Worm (Caenorhabditis elegans): ENCODE measurements around the gene D2085.7.

The D2085.7 gene

DNA sequence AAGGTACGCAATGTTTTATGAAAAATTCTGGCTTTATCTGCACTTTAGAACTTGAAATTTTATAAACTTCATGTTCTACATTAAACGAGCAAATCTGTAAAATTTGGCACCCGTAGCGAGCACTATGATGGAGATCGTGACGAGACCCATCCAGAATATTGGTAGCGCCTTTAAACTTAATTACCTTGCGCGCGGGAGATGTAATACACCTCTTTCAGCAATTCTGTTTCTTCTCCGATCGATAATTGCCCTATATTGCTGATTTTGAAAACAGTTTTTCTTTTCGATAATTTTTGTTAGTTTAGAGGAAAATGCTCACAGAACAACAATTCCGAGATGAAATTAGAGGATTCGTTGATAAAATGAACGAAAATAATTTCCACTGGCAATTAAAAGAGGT, 17.7 kb downstream of the D2085.7 start, which contains the start of gene atg-10:
atg-10 (plus strand) TSS at position 301 of the 400 bp plus-strand sequence.
- TF ChIP-seq tbx-37 (GFP tag; conservative IDR thresholded peaks at IDR 0.05) (no peak), hmbx-1 (tag; optimal IDR thresholded peaks at IDR 0.05) (no peak)

DNA sequence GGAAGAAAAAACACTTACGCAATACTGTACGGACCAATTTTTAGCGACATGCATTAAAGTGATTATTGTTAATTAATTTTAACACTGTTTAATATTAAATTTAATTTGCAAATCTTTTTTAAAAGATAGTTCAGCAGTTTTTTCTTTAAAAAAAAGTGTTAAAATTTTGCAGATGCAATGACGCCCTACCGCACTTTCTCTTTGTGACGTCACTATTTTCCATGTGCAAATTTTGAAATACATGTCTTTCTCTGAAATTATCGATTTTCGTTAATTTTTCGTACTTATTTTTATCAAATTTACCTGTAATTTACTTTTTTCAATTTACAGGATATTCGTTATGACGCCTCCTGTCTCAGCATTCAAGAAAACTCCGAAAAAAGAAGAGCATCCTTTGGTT, 20.4 kb downstream of the D2085.7 start, which contains the start of the genes piga-1 and eif-2Bepsilon:
piga-1 (minus strand) TSS at position 174 of the 400 bp plus-strand sequence.
eif-2Bepsilon (plus strand) TSS at position 331 of the 400 bp plus-strand sequence.
- TF ChIP-seq hnd-1 (tag; optimal IDR thresholded peaks at IDR 0.05) (no peak), tbx-11 (GFP tag; IDR thresholded peaks at IDR 0.05) (no peak), scrt-1 (GFP tag; IDR thresholded peaks at IDR 0.05) (no peak), F13C5.2 (tag; optimal IDR thresholded peaks at IDR 0.05) (no peak), sea-1 (GFP tag; conservative IDR thresholded peaks at IDR 0.05) (no peak), tra-4 (tag; optimal IDR thresholded peaks at IDR 0.05) (no peak), pes-1 (GFP tag; IDR thresholded peaks at IDR 0.05) (no peak), aly-1 (tag; optimal IDR thresholded peaks at IDR 0.05) (no peak), ama-1 (optimal IDR thresholded peaks at IDR 0.05) (no peak)

DNA sequence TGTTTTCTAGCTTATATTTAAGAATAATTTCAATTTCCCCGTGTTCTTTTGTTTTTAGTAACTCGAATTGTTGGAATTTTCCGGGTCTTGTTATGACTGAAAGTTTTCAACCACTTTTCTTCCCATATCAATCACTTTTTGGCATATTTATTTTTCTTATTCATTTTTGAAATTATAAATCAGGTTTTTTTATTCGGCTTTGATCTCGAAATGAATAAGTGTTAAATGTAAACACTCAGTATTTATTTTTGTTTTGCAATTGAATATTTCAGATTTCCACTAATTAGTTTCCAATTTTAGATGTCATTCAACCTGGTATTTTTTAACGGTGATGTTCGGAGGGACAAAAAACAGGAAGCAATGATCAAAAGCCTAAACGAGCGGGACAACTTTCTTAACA, 23.4 kb downstream of the D2085.7 start, which contains the start of gene etc-1:
etc-1 (plus strand) TSS at position 301 of the 400 bp plus-strand sequence.
- TF ChIP-seq tra-4 (tag; optimal IDR thresholded peaks at IDR 0.05) (no peak), pes-1 (GFP tag; IDR thresholded peaks at IDR 0.05) (no peak), ceh-13 (GFP tag; optimal IDR thresholded peaks at IDR 0.05) (no peak), hnd-1 (tag; optimal IDR thresholded peaks at IDR 0.05) (no peak), B0310.2 (tag; optimal IDR thresholded peaks at IDR 0.05) (no peak), ets-7 (tag; optimal IDR thresholded peaks at IDR 0.05) (no peak), aly-1 (tag; optimal IDR thresholded peaks at IDR 0.05) (no peak), sea-1 (GFP tag; conservative IDR thresholded peaks at IDR 0.05) (no peak), hmbx-1 (tag; optimal IDR thresholded peaks at IDR 0.05) (no peak), scrt-1 (GFP tag; IDR thresholded peaks at IDR 0.05) (no peak), tbx-37 (GFP tag; conservative IDR thresholded peaks at IDR 0.05) (no peak), ceh-36 (tag; optimal IDR thresholded peaks at IDR 0.05) (no peak), tbx-11 (GFP tag; IDR thresholded peaks at IDR 0.05) (no peak), F13C5.2 (tag; optimal IDR thresholded peaks at IDR 0.05) (no peak), hmg-4 (GFP tag; optimal IDR thresholded peaks at IDR 0.05) (no peak)

DNA sequence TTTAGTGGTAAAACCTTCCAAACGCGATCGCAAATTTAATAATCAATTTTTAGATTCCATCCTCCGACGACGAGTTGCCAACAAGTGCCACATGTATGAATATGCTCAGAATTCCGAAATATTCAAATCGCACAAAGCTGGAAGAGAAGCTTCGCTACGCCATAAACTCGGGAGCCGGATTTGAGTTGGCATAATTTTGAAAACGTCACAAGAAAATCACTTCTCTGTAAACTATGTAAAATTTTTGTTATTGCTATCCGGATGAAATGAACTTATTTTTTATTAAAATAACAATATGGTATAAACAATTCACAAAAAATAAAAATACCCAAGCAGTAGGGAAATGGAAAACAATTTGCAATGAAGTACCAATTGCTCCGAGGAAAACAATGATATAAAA, 27.7 kb downstream of the D2085.7 start:
- no peak for TF ChIP-seq ceh-36 (tag; optimal IDR thresholded peaks at IDR 0.05)
- TF ChIP-seq F13C5.2 (tag; optimal IDR thresholded peaks at IDR 0.05): no peak

DNA sequence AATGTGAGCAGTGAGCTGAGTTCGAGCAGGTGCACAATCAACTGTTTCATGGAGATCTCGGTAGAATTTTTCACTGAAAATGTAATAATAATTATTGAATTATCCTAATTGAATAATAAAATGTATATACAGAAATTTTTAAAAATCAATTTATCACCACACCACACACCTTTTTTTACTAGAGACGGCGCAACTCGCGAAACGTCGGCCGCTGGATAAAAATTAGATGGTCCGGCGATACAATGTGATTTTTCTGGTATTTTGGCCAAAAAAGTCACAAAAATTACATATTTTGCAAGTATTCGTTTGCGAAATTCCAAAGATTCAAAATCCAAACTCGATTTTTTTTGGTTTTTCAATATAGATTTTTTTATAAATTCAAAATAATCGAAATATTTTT, 29.7 kb downstream of the D2085.7 start:
- TF ChIP-seq tbx-37 (GFP tag; conservative IDR thresholded peaks at IDR 0.05) (no peak), pes-1 (GFP tag; IDR thresholded peaks at IDR 0.05) (no peak), F13C5.2 (tag; optimal IDR thresholded peaks at IDR 0.05) (no peak)

DNA sequence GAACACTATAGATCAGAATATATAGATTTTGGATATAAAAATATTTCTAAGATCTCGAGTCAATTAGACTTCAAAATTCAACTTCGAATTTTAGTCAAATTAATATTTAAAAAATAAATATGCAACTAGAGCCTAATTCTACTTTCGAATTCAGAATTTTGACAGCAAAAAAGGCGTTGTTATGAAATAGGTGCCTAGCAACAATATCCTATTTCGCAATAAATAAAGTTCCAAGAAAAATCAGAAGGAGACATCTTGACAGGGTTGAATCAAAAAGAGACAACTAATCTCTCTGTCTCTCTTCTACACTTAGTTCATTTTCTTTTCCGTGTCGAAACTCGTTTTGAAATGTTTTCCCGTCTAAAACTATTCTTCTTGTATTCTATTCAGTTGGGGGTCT, 34.2 kb downstream of the D2085.7 start:
- TF ChIP-seq hmbx-1 (tag; optimal IDR thresholded peaks at IDR 0.05): no peak
- no peak for TF ChIP-seq hnd-1 (tag; optimal IDR thresholded peaks at IDR 0.05)
- no peak for TF ChIP-seq scrt-1 (GFP tag; IDR thresholded peaks at IDR 0.05)
- no peak for TF ChIP-seq tbx-11 (GFP tag; IDR thresholded peaks at IDR 0.05)
- no peak for TF ChIP-seq F13C5.2 (tag; optimal IDR thresholded peaks at IDR 0.05)
- no peak for TF ChIP-seq ets-7 (tag; optimal IDR thresholded peaks at IDR 0.05)
- no peak for TF ChIP-seq ceh-13 (GFP tag; optimal IDR thresholded peaks at IDR 0.05)

DNA sequence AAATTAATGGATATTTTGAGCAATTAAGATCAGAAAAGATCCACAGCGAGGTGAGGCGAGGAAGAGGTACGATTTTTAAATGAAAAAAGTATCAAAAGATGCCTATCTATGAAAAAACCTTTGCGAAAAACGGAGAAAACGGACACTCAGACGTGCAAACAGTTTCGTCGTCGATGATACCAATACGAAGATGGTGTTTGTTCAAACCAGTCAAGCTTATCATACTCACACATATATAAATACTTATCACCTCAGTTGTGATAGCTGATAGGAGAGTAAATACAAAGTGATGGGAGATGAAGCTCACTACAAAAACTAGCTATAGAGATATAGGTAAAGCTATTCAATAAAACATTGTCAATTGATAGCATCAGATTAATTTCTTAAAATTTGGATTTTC, 38.6 kb downstream of the D2085.7 start:
- TF ChIP-seq scrt-1 (GFP tag; IDR thresholded peaks at IDR 0.05): no peak
- no peak for TF ChIP-seq tbx-37 (GFP tag; conservative IDR thresholded peaks at IDR 0.05)
- TF ChIP-seq aly-1 (tag; optimal IDR thresholded peaks at IDR 0.05): no peak
- TF ChIP-seq tbx-11 (GFP tag; IDR thresholded peaks at IDR 0.05): no peak
- TF ChIP-seq sea-1 (GFP tag; conservative IDR thresholded peaks at IDR 0.05): no peak
- no peak for TF ChIP-seq hnd-1 (tag; optimal IDR thresholded peaks at IDR 0.05)

DNA sequence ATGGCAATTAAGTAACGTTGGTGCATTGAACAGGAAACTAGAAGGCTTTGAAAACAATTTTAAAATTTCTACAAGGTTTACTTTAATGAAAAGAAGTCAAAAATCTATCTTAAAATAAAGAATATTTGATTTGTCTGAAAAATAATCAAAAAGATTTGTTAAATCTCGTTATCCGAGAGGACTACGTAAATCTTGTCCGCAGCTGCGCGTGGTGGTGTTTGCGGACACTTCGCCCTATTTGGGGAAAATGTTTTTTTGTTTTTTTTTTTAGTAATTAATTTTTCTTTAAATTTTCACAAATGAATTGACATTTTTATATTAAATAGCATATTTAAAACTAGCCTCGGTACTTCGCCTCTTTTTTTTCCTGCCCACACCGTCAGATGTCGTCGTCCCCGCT, 42.8 kb downstream of the D2085.7 start:
- TF ChIP-seq flt-1 (GFP tag; IDR thresholded peaks at IDR 0.05): 0 out of 2 replicates have a peak, but pooled peaks have one; percentile 22
- no peak for TF ChIP-seq hnd-1 (tag; optimal IDR thresholded peaks at IDR 0.05)

DNA sequence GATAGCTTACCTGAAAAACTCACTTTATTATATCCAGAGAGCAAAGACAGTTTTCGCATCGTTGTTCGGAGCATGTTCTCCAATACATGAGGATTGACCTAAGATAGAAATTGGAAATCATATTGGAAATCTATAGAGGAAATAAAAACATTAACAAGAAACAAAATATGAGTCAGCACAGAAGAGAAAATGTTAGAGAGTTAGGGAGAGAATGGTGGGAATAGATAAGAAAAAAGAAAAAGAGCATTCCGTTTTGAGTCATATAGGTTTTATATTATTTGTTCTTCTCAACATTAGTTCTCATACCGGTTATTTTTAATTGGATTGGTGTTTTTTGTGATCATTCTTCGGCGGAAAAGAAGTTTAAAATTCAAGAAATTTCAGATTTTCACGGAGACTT, 43.6 kb downstream of the D2085.7 start, which contains the start of gene hgap-2:
hgap-2 (minus strand) TSS at position 101 of the 400 bp plus-strand sequence.
- TF ChIP-seq ceh-36 (tag; optimal IDR thresholded peaks at IDR 0.05): no peak
- no peak for TF ChIP-seq tbx-37 (GFP tag; conservative IDR thresholded peaks at IDR 0.05)
- no peak for TF ChIP-seq ceh-13 (GFP tag; optimal IDR thresholded peaks at IDR 0.05)
- no peak for TF ChIP-seq F13C5.2 (tag; optimal IDR thresholded peaks at IDR 0.05)
- TF ChIP-seq hnd-1 (tag; optimal IDR thresholded peaks at IDR 0.05): no peak
- TF ChIP-seq aly-1 (tag; optimal IDR thresholded peaks at IDR 0.05): no peak
- no peak for TF ChIP-seq tra-4 (tag; optimal IDR thresholded peaks at IDR 0.05)
- no peak for TF ChIP-seq hmbx-1 (tag; optimal IDR thresholded peaks at IDR 0.05)

DNA sequence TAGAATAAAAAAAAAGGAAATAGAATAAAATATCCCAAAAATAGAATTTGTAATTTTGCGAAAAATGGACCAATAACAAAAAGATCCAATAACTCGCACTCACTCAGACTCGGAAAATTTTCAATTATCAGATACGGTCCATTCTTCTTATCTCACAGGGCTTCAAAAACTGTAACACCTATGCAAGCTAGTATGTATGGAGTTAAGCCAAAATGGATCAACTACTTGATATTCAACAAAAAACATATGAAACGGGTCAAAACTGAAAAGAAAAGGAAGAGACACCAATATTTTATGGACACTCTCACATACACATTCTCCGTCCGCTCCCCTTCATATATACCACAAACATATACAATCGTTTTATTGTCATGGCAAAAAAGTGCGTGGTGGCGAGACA, 44.4 kb downstream of the D2085.7 start, which contains the start of gene C34C6.9:
C34C6.9 (plus strand) TSS at position 301 of the 400 bp plus-strand sequence.
- no peak for TF ChIP-seq tbx-37 (GFP tag; conservative IDR thresholded peaks at IDR 0.05)
- no peak for TF ChIP-seq ceh-36 (tag; optimal IDR thresholded peaks at IDR 0.05)
- no peak for TF ChIP-seq aly-1 (tag; optimal IDR thresholded peaks at IDR 0.05)
- no peak for TF ChIP-seq sea-1 (GFP tag; conservative IDR thresholded peaks at IDR 0.05)
